Fruit fly (Drosophila melanogaster): ENCODE measurements around the gene CG31730.

dm6 chr2L:13265776-13266175 lies 6.2 kb upstream of the CG31730 start, which contains the start of gene CG31848:
- no peak for TF ChIP-seq Sox14 (GFP tag; optimal IDR thresholded peaks at IDR 0.05)
- TF ChIP-seq CG15336 (GFP tag; IDR thresholded peaks at IDR 0.05): no peak
